Fruit fly (Drosophila melanogaster): ENCODE results near the gene Srp72.
A peak's percentile ranks its signal among the peaks of the same experiment; 100 is the strongest.

Gene Srp72

DNA sequence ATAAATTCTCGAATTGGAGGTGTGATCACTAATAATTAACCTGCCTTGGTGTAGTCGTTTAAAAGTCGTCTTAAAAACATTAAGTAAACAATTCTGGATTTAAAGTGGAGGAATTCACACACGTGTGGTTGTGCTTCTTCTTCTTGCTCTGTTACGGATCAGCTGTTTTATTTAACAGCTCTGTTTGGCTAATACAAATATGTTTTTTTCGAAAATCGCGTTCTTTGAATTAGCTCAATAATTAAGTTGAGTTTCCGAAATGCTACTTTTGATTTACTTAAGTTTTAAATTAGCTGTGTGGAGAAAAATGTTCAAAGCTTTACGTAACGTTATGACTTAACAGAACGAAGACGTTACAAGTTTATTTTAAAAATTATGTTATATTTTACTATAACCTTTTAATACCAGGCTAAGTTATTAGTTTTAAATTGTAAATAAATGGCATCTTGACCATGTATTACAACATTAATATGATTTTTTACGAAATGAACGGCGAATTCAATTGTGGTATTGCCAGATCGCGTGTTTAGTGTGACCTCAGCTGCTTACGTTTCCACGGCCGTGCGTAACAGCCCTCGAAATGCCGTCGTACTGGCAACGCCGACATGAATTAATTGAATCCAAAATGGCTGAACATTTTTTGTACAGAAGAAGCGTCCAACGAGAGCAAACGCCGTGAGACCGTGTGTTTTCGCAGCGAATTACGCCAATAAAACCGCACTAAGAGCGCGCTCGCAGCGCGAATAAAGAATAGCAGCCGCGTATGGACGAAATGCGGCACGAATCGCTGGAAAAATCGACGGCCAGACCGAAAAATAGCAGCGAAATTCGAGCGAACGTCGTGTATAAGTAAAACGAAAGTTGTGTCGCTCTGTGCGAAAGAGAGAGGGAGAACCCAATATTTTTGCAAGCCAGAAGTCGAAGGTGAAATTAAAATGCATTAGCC, 4.3 kb downstream of the Srp72 start, which contains the start of the genes Pus1 and bon:
TSS of gene Pus1 (minus strand) at position 155 of the 946 bp plus-strand sequence.
TSS of gene bon (plus strand) at position 623 of the 946 bp plus-strand sequence.
- TF ChIP-seq D1 (tag; optimal IDR thresholded peaks at IDR 0.05), result no peak
- peak; percentile 2 for TF ChIP-seq EcR (GFP tag; optimal IDR thresholded peaks at IDR 0.05)
- TF ChIP-seq Pif1A (GFP tag; optimal IDR thresholded peaks at IDR 0.05), result no peak
- TF ChIP-seq CG4496 (GFP tag; IDR thresholded peaks at IDR 0.05), result peak; percentile 20; the same call in 1 of the 3 replicates

DNA sequence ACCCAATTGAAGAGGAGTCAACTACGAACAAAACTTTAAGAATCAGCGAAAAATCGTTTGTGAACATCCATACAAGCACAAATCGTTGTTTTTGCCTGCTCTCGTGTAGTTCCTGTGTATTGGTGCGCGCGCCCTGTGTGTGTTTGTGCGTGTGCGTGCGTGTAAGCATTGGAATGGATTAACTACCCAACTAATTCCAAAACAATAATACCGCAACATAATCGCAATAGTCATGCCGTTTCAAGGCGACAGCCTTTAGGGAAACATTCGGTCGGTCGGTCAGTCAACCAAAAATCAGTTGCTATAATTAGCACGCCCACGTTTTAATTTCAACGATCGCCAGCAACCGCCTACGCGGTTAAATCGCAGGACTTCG, 4.9 kb downstream of the Srp72 start:
- TF ChIP-seq EcR (GFP tag; optimal IDR thresholded peaks at IDR 0.05) (no peak), Pif1A (GFP tag; optimal IDR thresholded peaks at IDR 0.05) (no peak), Snoo (tag; optimal IDR thresholded peaks at IDR 0.05) (no peak), CG17806 (tag; optimal IDR thresholded peaks at IDR 0.05) (no peak), CG34367 (tag; optimal IDR thresholded peaks at IDR 0.05) (no peak), CG13204 (GFP tag; optimal IDR thresholded peaks at IDR 0.05) (no peak), CG4496 (GFP tag; IDR thresholded peaks at IDR 0.05) (no peak), fd96Ca (GFP tag; IDR thresholded peaks at IDR 0.05) (0 out of 3 replicates have a peak, but pooled peaks have one; percentile 27), CG9948 (tag; optimal IDR thresholded peaks at IDR 0.05) (no peak)

DNA sequence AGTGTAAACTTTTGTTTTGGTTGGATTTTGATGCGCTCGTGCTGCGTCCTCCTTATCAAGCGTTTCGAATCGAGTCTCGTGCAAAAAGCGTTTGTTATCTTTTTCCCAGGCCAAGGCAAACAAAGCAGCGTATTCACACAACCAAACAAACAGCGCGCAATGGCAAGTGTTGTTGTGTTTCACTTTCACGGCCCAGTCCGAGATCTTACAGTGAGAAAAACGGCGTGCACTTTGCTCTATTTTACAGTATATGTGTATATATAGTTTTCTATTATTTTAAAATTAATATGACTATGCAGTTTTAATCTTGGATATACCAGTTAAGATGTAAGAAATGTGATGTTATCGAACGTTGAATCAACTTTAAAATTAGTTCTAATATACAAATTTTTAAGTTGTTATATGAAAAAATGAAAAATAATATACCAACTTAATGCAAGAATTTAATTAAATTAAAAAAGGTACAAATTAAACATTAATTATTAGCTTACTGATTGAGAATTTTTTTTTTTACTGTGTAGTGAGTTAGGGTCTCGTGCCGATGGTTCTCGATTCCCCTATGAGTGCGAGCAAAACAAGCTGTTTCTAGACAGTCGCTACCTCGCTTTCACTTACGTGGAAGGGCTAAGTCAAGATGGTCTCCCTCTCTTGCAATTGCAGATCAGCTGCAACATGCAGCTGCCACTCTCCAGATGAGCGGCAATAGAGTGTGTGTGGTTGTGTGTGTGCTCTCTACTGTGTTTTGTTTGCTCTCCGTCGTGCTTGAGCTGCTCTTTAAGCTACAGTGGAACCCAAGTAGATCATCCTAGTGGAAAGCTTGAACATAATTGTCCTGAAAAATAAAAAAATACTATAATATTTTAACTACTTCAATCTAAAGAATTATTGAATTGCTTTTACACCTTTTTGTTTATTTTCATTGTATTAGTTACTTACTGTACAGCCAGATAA, 6.0 kb downstream of the Srp72 start:
- peak; percentile 83 for TF ChIP-seq CG12605 (GFP tag; IDR thresholded peaks at IDR 0.05)
- peak; percentile 90 for TF ChIP-seq CG34367 (tag; optimal IDR thresholded peaks at IDR 0.05)
- TF ChIP-seq rn (GFP tag; IDR thresholded peaks at IDR 0.05), result peak; percentile 75; the same call in 1 of the 2 replicates
- TF ChIP-seq EcR (GFP tag; optimal IDR thresholded peaks at IDR 0.05), result peak; percentile 54
- peak; percentile 98 for TF ChIP-seq CG8159 (tag; optimal IDR thresholded peaks at IDR 0.05)
- TF ChIP-seq CG9948 (tag; optimal IDR thresholded peaks at IDR 0.05), result peak; percentile 98
- peak; percentile 95 for TF ChIP-seq CG14655 (GFP tag; optimal IDR thresholded peaks at IDR 0.05)
- peak; percentile 74 for TF ChIP-seq Ets98B (GFP tag; IDR thresholded peaks at IDR 0.05)
- peak; percentile 95 for TF ChIP-seq CG17806 (tag; optimal IDR thresholded peaks at IDR 0.05)
- peak; percentile 8; the same call in 1 of the 2 replicates for TF ChIP-seq CG10348 (GFP tag; IDR thresholded peaks at IDR 0.05)
- TF ChIP-seq fd96Ca (GFP tag; IDR thresholded peaks at IDR 0.05), result peak; percentile 35; the same call in 1 of the 3 replicates
- TF ChIP-seq CG4496 (GFP tag; IDR thresholded peaks at IDR 0.05), result peak; percentile 76
- TF ChIP-seq CG15710 (tag; optimal IDR thresholded peaks at IDR 0.05), result peak; percentile 96
- peak; percentile 74 for TF ChIP-seq Snoo (tag; optimal IDR thresholded peaks at IDR 0.05)
- TF ChIP-seq CG32121 (GFP tag; IDR thresholded peaks at IDR 0.05), result peak; percentile 70
- TF ChIP-seq Pif1B (GFP tag; optimal IDR thresholded peaks at IDR 0.05), result peak; percentile 76
- peak; percentile 96 for TF ChIP-seq D1 (tag; optimal IDR thresholded peaks at IDR 0.05)
- TF ChIP-seq gl (tag; optimal IDR thresholded peaks at IDR 0.05), result peak; percentile 60
- TF ChIP-seq CG13204 (GFP tag; optimal IDR thresholded peaks at IDR 0.05), result peak; percentile 83
- TF ChIP-seq Pif1A (GFP tag; optimal IDR thresholded peaks at IDR 0.05), result peak; percentile 82
- peak; percentile 89 for TF ChIP-seq CG8301 (tag; optimal IDR thresholded peaks at IDR 0.05)

DNA sequence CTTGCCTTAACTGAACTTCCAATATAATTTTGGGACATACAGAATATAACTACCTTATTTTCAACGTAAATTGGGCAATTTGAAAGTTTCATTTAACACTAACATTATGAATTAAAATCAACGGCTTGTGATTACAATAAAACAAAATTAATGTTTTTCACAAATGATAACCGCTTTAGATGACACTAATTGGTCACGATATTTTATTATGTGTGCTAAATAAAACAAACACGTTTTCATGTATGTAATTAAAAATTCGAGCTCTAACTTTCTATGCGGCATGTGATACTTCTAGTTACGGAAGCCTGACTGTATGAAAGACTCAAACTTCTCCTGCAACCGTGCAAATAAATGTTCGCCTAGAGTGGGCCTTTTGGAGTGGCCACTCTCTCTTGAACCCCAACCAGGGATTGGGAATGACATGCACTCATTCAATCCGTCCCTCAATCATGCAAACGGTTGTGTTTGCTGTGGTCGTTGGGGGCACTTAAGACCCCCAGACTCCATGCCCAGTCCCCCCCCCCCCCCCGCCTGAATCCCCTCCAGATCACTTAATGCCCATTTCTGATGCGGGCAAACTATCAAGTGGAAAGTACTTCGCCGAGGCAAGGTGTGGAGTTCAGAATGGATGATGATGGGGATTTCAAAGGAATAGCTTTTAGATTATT, 6.8 kb downstream of the Srp72 start:
- no peak for TF ChIP-seq Snoo (tag; optimal IDR thresholded peaks at IDR 0.05)
- no peak for TF ChIP-seq CG12605 (GFP tag; IDR thresholded peaks at IDR 0.05)
- no peak for TF ChIP-seq Ets98B (GFP tag; IDR thresholded peaks at IDR 0.05)
- TF ChIP-seq CG13204 (GFP tag; optimal IDR thresholded peaks at IDR 0.05), result no peak
- TF ChIP-seq CG32121 (GFP tag; IDR thresholded peaks at IDR 0.05), result no peak
- peak; percentile 12 for TF ChIP-seq CG8159 (tag; optimal IDR thresholded peaks at IDR 0.05)
- TF ChIP-seq CG15710 (tag; optimal IDR thresholded peaks at IDR 0.05), result no peak
- peak; percentile 20 for TF ChIP-seq CG17806 (tag; optimal IDR thresholded peaks at IDR 0.05)
- peak; percentile 18 for TF ChIP-seq CG8301 (tag; optimal IDR thresholded peaks at IDR 0.05)
- no peak for TF ChIP-seq rn (GFP tag; IDR thresholded peaks at IDR 0.05)
- no peak for TF ChIP-seq CG34367 (tag; optimal IDR thresholded peaks at IDR 0.05)
- TF ChIP-seq D1 (tag; optimal IDR thresholded peaks at IDR 0.05), result no peak
- no peak for TF ChIP-seq gl (tag; optimal IDR thresholded peaks at IDR 0.05)
- no peak for TF ChIP-seq fd96Ca (GFP tag; IDR thresholded peaks at IDR 0.05)
- no peak for TF ChIP-seq CG9948 (tag; optimal IDR thresholded peaks at IDR 0.05)
- TF ChIP-seq CG14655 (GFP tag; optimal IDR thresholded peaks at IDR 0.05), result peak; percentile 59

DNA sequence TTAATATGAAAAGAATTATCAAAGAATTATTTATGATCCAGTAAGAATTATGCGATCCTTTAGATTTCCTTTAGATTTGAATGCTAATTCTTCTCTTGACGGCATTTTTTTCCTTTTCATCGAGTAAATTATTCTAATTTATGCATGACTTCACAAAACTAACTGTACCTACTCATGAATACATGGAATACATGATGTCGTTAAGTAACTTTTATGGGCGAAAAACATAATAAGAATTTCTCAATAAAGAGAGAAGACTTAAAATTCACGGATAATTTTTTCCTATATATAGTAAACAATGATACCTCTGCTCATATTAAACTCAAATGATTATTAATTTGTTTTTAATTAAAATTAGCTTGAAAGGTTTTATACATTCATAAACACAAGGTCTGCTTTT, 7.4 kb downstream of the Srp72 start:
- TF ChIP-seq Snoo (tag; optimal IDR thresholded peaks at IDR 0.05), result no peak
- TF ChIP-seq EcR (GFP tag; optimal IDR thresholded peaks at IDR 0.05), result no peak
- no peak for TF ChIP-seq Pif1B (GFP tag; optimal IDR thresholded peaks at IDR 0.05)
- no peak for TF ChIP-seq Ets98B (GFP tag; IDR thresholded peaks at IDR 0.05)
- no peak for TF ChIP-seq CG34367 (tag; optimal IDR thresholded peaks at IDR 0.05)
- TF ChIP-seq CG8159 (tag; optimal IDR thresholded peaks at IDR 0.05), result no peak
- TF ChIP-seq Pif1A (GFP tag; optimal IDR thresholded peaks at IDR 0.05), result no peak
- TF ChIP-seq CG9948 (tag; optimal IDR thresholded peaks at IDR 0.05), result no peak
- no peak for TF ChIP-seq D1 (tag; optimal IDR thresholded peaks at IDR 0.05)
- TF ChIP-seq CG13204 (GFP tag; optimal IDR thresholded peaks at IDR 0.05), result no peak
- no peak for TF ChIP-seq CG8301 (tag; optimal IDR thresholded peaks at IDR 0.05)
- TF ChIP-seq CG17806 (tag; optimal IDR thresholded peaks at IDR 0.05), result no peak
- no peak for TF ChIP-seq CG14655 (GFP tag; optimal IDR thresholded peaks at IDR 0.05)
- TF ChIP-seq CG4496 (GFP tag; IDR thresholded peaks at IDR 0.05), result no peak
- no peak for TF ChIP-seq fd96Ca (GFP tag; IDR thresholded peaks at IDR 0.05)

All from whole organism, pupa.